Worm (Caenorhabditis elegans) whole organism, L4 larva: ENCODE results near the gene irld-42.

Experiments used
- D1046.2 ChIP-seq: fragments of 200-800 bp; sonication (Bioruptor generic); IDR thresholded peaks from 2 replicates; pipeline ENCODE4 v1.3.6; 2022; ENCODE audit warnings: missing genetic modification characterization, missing compliant biosample characterization
- F26F4.8 ChIP-seq: fragments of 200-800 bp; sonication (Bioruptor generic); conservative IDR thresholded peaks from 2 replicates; pipeline ENCODE4 v1.3.6; 2022; ENCODE audit warnings: missing genetic modification characterization, missing compliant biosample characterization
- F44E2.7 ChIP-seq: fragments of 200-800 bp; sonication (Bioruptor generic); IDR thresholded peaks from 2 replicates; pipeline ENCODE4 v2.1.2; 2022; ENCODE audit warnings: missing genetic modification characterization, missing compliant biosample characterization
- Y48G9A.11 ChIP-seq: fragments of 200-800 bp; sonication (Bioruptor generic); IDR thresholded peaks from 2 replicates; pipeline ENCODE4 v1.3.6; 2022; ENCODE audit warnings: missing genetic modification reagents, missing genetic modification characterization, missing compliant biosample characterization
- Y75B8A.6 ChIP-seq: fragments of 200-800 bp; sonication (Bioruptor generic); IDR thresholded peaks from 2 replicates; pipeline ENCODE4 v1.3.6; 2022; ENCODE audit warnings: missing genetic modification reagents, missing genetic modification characterization, missing compliant biosample characterization
- ZK337.2 ChIP-seq: fragments of 200-800 bp; sonication (Bioruptor generic); IDR thresholded peaks from 2 replicates; pipeline ENCODE4 v1.3.6; 2022; ENCODE audit warnings: missing genetic modification reagents, missing genetic modification characterization, missing compliant biosample characterization
- ceh-32 ChIP-seq: sonication (generic microtip); optimal IDR thresholded peaks from 2 replicates; lab custom pipeline; 2016; ENCODE audit warnings: mild to moderate bottlenecking, missing genetic modification characterization, missing compliant biosample characterization; ENCODE audit not compliant: poor library complexity
- ceh-44 ChIP-seq: fragments of 200-800 bp; sonication (Bioruptor generic); IDR thresholded peaks from 2 replicates; pipeline ENCODE4 v1.3.6; 2022; ENCODE audit warnings: missing genetic modification reagents, missing genetic modification characterization, missing compliant biosample characterization
- ceh-82 ChIP-seq: sonication (generic microtip); optimal IDR thresholded peaks from 2 replicates; lab custom pipeline; 2017; ENCODE audit warnings: missing biosample characterization, missing genetic modification characterization
- ctbp-1 ChIP-seq: fragments of 200-800 bp; sonication (Bioruptor generic); IDR thresholded peaks from 2 replicates; pipeline ENCODE4 v1.3.6; 2022; ENCODE audit warnings: missing genetic modification reagents, missing genetic modification characterization, missing compliant biosample characterization
- daf-19 ChIP-seq: fragments of 200-800 bp; sonication (Bioruptor generic); conservative IDR thresholded peaks from 2 replicates; pipeline ENCODE4 v1.3.6; 2022; ENCODE audit warnings: missing genetic modification characterization, missing compliant biosample characterization
- daf-8 ChIP-seq: fragments of 200-800 bp; sonication (Bioruptor generic); IDR thresholded peaks from 2 replicates; pipeline ENCODE4 v1.3.6; 2022; ENCODE audit warnings: missing genetic modification characterization, missing compliant biosample characterization
- dmd-6 ChIP-seq: fragments of 200-800 bp; sonication (Bioruptor generic); IDR thresholded peaks from 2 replicates; pipeline ENCODE4 v1.3.6; 2022; ENCODE audit warnings: missing genetic modification reagents, missing genetic modification characterization, missing compliant biosample characterization
- dmd-9 ChIP-seq: fragments of 200-800 bp; sonication (Bioruptor generic); IDR thresholded peaks from 2 replicates; pipeline ENCODE4 v1.3.6; 2022; ENCODE audit warnings: missing genetic modification reagents, missing genetic modification characterization, missing compliant biosample characterization
- egl-43 ChIP-seq: fragments of 200-800 bp; sonication (Bioruptor generic); IDR thresholded peaks from 2 replicates; pipeline ENCODE4 v1.3.6; 2022; ENCODE audit warnings: missing genetic modification reagents, missing genetic modification characterization, missing compliant biosample characterization
- hlh-11 ChIP-seq: fragments of 200-800 bp; sonication (Bioruptor generic); optimal IDR thresholded peaks from 2 replicates; lab custom pipeline; 2018; ENCODE audit warnings: mild to moderate bottlenecking, missing genetic modification characterization, missing compliant biosample characterization
- hmg-1.1 ChIP-seq: fragments of 200-800 bp; sonication (Bioruptor generic); IDR thresholded peaks from 2 replicates; pipeline ENCODE4 v1.3.6; 2022; ENCODE audit warnings: missing genetic modification reagents, missing genetic modification characterization, missing compliant biosample characterization
- lim-7 ChIP-seq: fragments of 200-800 bp; sonication (Bioruptor generic); IDR thresholded peaks from 2 replicates; pipeline ENCODE4 v1.3.6; 2022; ENCODE audit warnings: missing genetic modification characterization, missing compliant biosample characterization
- lin-29 ChIP-seq: fragments of 200-800 bp; sonication (Bioruptor generic); IDR thresholded peaks from 2 replicates; pipeline ENCODE4 v1.3.6; 2022; ENCODE audit warnings: missing genetic modification reagents, missing genetic modification characterization, missing compliant biosample characterization
- lir-3 ChIP-seq: sonication (generic microtip); optimal IDR thresholded peaks from 2 replicates; lab custom pipeline; 2016; ENCODE audit warnings: mild to moderate bottlenecking, missing genetic modification characterization, missing compliant biosample characterization
- madf-5 ChIP-seq, 2 experiments: fragments of 200-800 bp; sonication (Bioruptor generic); IDR thresholded peaks; 2 replicates each; pipeline ENCODE4 v1.3.6; 2022; ENCODE audit warnings: missing compliant biosample characterization in 2 of 2, missing genetic modification characterization in 2 of 2
- mdt-29 ChIP-seq: fragments of 200-800 bp; sonication (Bioruptor generic); IDR thresholded peaks from 2 replicates; pipeline ENCODE4 v1.3.6; 2022; ENCODE audit warnings: missing genetic modification reagents, missing genetic modification characterization, missing compliant biosample characterization
- nhr-10 ChIP-seq: fragments of 150-350 bp; optimal IDR thresholded peaks from 2 replicates; lab custom pipeline; 2014; ENCODE audit warnings: missing biosample characterization, missing genetic modification characterization
- nhr-102 ChIP-seq: sonication (generic microtip); optimal IDR thresholded peaks from 2 replicates; lab custom pipeline; 2016; ENCODE audit warnings: mild to moderate bottlenecking, missing genetic modification characterization, moderate library complexity, missing compliant biosample characterization
- nhr-41 ChIP-seq: fragments of 200-800 bp; sonication (Bioruptor generic); IDR thresholded peaks from 2 replicates; pipeline ENCODE4 v1.3.6; 2022; ENCODE audit warnings: missing genetic modification reagents, missing genetic modification characterization, missing compliant biosample characterization
- nhr-42 ChIP-seq: fragments of 200-800 bp; sonication (Bioruptor generic); IDR thresholded peaks from 2 replicates; pipeline ENCODE4 v1.3.6; 2022; ENCODE audit warnings: missing genetic modification characterization, missing compliant biosample characterization
- nhr-48 ChIP-seq: sonication (generic microtip); optimal IDR thresholded peaks from 2 replicates; lab custom pipeline; 2016; ENCODE audit warnings: mild to moderate bottlenecking, missing genetic modification characterization, missing compliant biosample characterization
- php-3 ChIP-seq: fragments of 200-800 bp; sonication (Bioruptor generic); IDR thresholded peaks from 2 replicates; pipeline ENCODE4 v1.3.6; 2022; ENCODE audit warnings: missing genetic modification reagents, missing genetic modification characterization, missing compliant biosample characterization
- saeg-2 ChIP-seq: fragments of 200-800 bp; sonication (Bioruptor generic); IDR thresholded peaks from 2 replicates; pipeline ENCODE4 v1.3.6; 2022; ENCODE audit warnings: missing genetic modification reagents, missing genetic modification characterization, missing compliant biosample characterization
- set-16 ChIP-seq: fragments of 200-800 bp; sonication (Bioruptor generic); IDR thresholded peaks from 2 replicates; pipeline ENCODE4 v1.3.6; 2022; ENCODE audit warnings: missing genetic modification reagents, missing genetic modification characterization, missing compliant biosample characterization
- snpc-1.2 ChIP-seq: fragments of 200-800 bp; sonication (Bioruptor generic); IDR thresholded peaks from 2 replicates; pipeline ENCODE4 v1.3.6; 2022; ENCODE audit warnings: missing genetic modification reagents, missing genetic modification characterization, missing compliant biosample characterization
- spr-3 ChIP-seq: fragments of 200-800 bp; sonication (Bioruptor generic); optimal IDR thresholded peaks from 2 replicates; lab custom pipeline; 2018; ENCODE audit warnings: mild to moderate bottlenecking, missing genetic modification characterization, missing compliant biosample characterization
- tag-97 ChIP-seq: fragments of 200-800 bp; sonication (Bioruptor generic); IDR thresholded peaks from 2 replicates; pipeline ENCODE4 v1.3.6; 2022; ENCODE audit warnings: missing genetic modification characterization, missing compliant biosample characterization
- zfp-2 ChIP-seq: sonication (generic microtip); optimal IDR thresholded peaks from 2 replicates; lab custom pipeline; 2016; ENCODE audit warnings: mild to moderate bottlenecking, missing genetic modification characterization, missing compliant biosample characterization
- zfp-3 ChIP-seq: fragments of 200-800 bp; sonication (Bioruptor generic); conservative IDR thresholded peaks from 2 replicates; pipeline ENCODE4 v1.3.6; 2022; ENCODE audit warnings: missing genetic modification reagents, missing genetic modification characterization, missing compliant biosample characterization

The irld-42 gene

DNA sequence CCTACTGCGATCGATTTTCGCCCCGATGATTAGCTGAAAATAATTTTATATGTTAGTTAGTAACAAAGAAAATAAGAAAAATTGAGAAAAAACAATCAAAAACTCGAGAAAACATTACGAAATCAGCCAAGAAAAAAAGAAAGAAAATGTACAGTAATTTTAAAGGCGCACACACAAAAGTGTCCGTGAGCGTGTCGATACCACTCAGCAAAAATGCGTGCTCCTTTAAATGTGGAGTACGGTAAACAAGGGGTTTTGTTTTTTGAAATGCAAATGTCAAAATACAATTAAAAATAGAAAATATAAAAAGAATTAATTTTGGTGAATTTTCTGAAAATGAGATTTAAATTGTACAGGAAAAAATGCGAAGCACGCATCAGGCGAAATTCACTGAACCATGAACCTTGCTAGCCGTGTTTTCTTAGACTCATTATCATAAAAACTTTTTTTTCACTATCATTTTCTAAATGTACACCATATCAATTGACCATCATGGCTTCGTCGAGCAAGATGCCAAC, 33.3 kb downstream of the irld-42 start, which contains the start of gene srw-90:
Gene srw-90 (plus strand): TSS at position 468 of the 518 bp plus-strand sequence.
- 0 out of 2 replicates have a peak, but pooled peaks have one; percentile 17 for TF ChIP-seq snpc-1.2
- TF ChIP-seq spr-3 (GFP tag; lab: Kevin White, UChicago), result no peak
- no peak for TF ChIP-seq hlh-11
- no peak for TF ChIP-seq nhr-41 (GFP tag; lab: Robert Waterston, UW)

DNA sequence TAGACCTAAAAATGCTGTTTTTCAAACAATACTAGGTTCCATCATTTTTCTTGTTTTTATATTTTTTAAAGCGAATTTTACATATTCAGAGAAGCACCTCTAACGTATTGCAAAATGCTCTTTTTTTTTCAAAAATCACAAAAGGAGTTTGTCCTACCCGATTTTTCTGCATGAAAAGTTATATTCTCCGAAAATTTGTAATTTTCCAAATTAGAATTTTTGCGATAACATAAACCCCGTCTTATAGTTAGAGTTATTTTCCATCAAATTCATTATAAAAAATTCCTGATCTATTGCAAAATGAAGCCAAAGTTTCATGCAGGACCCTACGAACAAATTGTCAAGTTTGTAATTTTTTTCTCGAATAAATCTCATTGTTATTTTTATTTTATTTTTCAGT, 40.1 kb downstream of the irld-42 start, which contains the start of gene srw-99:
Gene srw-99 (plus strand): TSS at position 301 of the 400 bp plus-strand sequence.
- TF ChIP-seq ctbp-1 (GFP tag; lab: Robert Waterston, UW), result no peak
- TF ChIP-seq, all 104 proteins: peak for 0

ce11 chrV:1710909-1711308, 42.6 kb downstream of the irld-42 start, which contains the start of gene srw-100:
Gene srw-100 (plus strand): TSS chrV:1711209.
- TF ChIP-seq zfp-2, result no peak
- no peak for TF ChIP-seq nhr-48 (tag; lab: Kevin White, UChicago)
- no peak for TF ChIP-seq nhr-42 (GFP tag; lab: Robert Waterston, UW)
- no peak for TF ChIP-seq tag-97 (GFP tag; lab: Robert Waterston, UW)
- TF ChIP-seq daf-19 (GFP tag; lab: Robert Waterston, UW), result no peak
- no peak for TF ChIP-seq dmd-6 (GFP tag; lab: Robert Waterston, UW)
- no peak for TF ChIP-seq ZK337.2
- TF ChIP-seq nhr-10, result no peak
- no peak for TF ChIP-seq ceh-82 (tag; lab: Kevin White, UChicago)
- no peak for TF ChIP-seq ceh-32 (tag; lab: Kevin White, UChicago)
- TF ChIP-seq ceh-44, result no peak
- TF ChIP-seq hmg-1.1 (GFP tag; lab: Robert Waterston, UW), result no peak
- TF ChIP-seq nhr-102 (tag; lab: Kevin White, UChicago), result no peak
- no peak for TF ChIP-seq set-16
- TF ChIP-seq lir-3 (tag; lab: Kevin White, UChicago), result no peak

- TF ChIP-seq F26F4.8 (GFP tag; lab: Robert Waterston, UW) (0 out of 2 replicates have a peak, but pooled peaks have one; percentile 12), tag-97 (GFP tag; lab: Robert Waterston, UW) (0 out of 2 replicates have a peak, but pooled peaks have one; percentile 57), dmd-9 (GFP tag; lab: Robert Waterston, UW) (0 out of 2 replicates have a peak, but pooled peaks have one; percentile 34), D1046.2 (GFP tag; lab: Robert Waterston, UW) (peak; percentile 70; the same call in 1 of the 2 replicates), madf-5 (GFP tag; IDR thresholded peaks at IDR 0.05; lab: Robert Waterston, UW) (0 out of 4 replicates have a peak, but pooled peaks of 1 of the 2 experiments have one; percentile 51)
- TF ChIP-seq, all 104 proteins: peak for 5; not testable (repeated sequence) for 99
These were observed 44.2 kb downstream of the irld-42 start for ce11 chrV:1712471-1712870.

DNA sequence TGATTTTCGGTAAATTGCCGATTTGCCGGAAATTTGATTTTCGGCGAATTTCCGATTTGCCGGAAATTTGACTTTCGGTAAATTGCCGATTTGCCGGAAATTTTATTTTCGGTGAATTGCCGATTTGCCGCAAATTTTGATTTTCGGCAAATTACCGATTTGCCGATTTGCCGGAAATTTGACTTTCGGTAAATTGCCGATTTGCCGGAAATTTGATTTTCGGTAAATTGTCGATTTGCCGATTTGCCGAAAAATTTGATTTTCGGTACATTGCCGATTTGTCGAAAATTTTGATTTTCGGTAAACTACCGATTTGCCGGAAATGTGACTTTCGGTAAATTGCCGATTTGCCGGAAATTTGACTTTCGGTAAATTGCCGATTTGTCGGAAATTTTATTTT, 45.4 kb downstream of the irld-42 start:
- TF ChIP-seq saeg-2 (GFP tag; lab: Robert Waterston, UW) (peak; percentile 66), Y48G9A.11 (GFP tag; lab: Robert Waterston, UW) (peak; percentile 47; the same call in 1 of the 2 replicates), php-3 (GFP tag; lab: Robert Waterston, UW) (peak; percentile 24; the same call in 1 of the 2 replicates), zfp-3 (0 out of 2 replicates have a peak, but pooled peaks have one; percentile 28), tag-97 (GFP tag; lab: Robert Waterston, UW) (0 out of 2 replicates have a peak, but pooled peaks have one; percentile 57), ZK337.2 (peak; percentile 6; the same call in 1 of the 2 replicates), madf-5 (GFP tag; IDR thresholded peaks at IDR 0.05; lab: Robert Waterston, UW) (peak in 1 of 2 experiments; percentile 93; a peak in 2 of 4 replicates), F44E2.7 (GFP tag; lab: Robert Waterston, UW) (peak; percentile 92; the same call in 1 of the 2 replicates), D1046.2 (GFP tag; lab: Robert Waterston, UW) (peak; percentile 26; the same call in 1 of the 2 replicates), F26F4.8 (GFP tag; lab: Robert Waterston, UW) (peak; percentile 86), egl-43 (GFP tag; lab: Robert Waterston, UW) (peak; percentile 84), lin-29 (GFP tag; lab: Robert Waterston, UW) (peak; percentile 47; the same call in 1 of the 2 replicates), ceh-44 (0 out of 2 replicates have a peak, but pooled peaks have one; percentile 31), Y75B8A.6 (GFP tag; lab: Robert Waterston, UW) (0 out of 2 replicates have a peak, but pooled peaks have one; percentile 28), mdt-29 (GFP tag; lab: Robert Waterston, UW) (peak; percentile 58; the same call in 1 of the 2 replicates), daf-8 (GFP tag; lab: Robert Waterston, UW) (0 out of 2 replicates have a peak, but pooled peaks have one; percentile 28), lim-7 (GFP tag; lab: Robert Waterston, UW) (peak; percentile 8; the same call in 1 of the 2 replicates)
